Fruit fly (Drosophila melanogaster): ENCODE data around the gene CG33493.

CG33493 gene

dm6 chr3L:10679711-10680154, 13.2 kb downstream of the CG33493 start (continued):
- no peak for TF ChIP-seq insv (GFP tag; optimal IDR thresholded peaks at IDR 0.05)
- no peak for TF ChIP-seq CG4404 (GFP tag; IDR thresholded peaks at IDR 0.05)
- TF ChIP-seq Fer2 (tag; optimal IDR thresholded peaks at IDR 0.05), result no peak
- no peak for TF ChIP-seq Deaf1 (tag; optimal IDR thresholded peaks at IDR 0.05)
- no peak for TF ChIP-seq CG8290 (GFP tag; optimal IDR thresholded peaks at IDR 0.05)
- no peak for TF ChIP-seq CG8290 (tag; optimal IDR thresholded peaks at IDR 0.05)
- TF ChIP-seq danr (GFP tag; IDR thresholded peaks at IDR 0.05), result no peak
- TF ChIP-seq h (optimal IDR thresholded peaks at IDR 0.05), result no peak
- no peak for TF ChIP-seq shn (GFP tag; optimal IDR thresholded peaks at IDR 0.05)
- peak; percentile 7 for TF ChIP-seq bcd (GFP tag; optimal IDR thresholded peaks at IDR 0.05)
- no peak for TF ChIP-seq Hr39 (optimal IDR thresholded peaks at IDR 0.05)
- no peak for TF ChIP-seq sim (GFP tag; IDR thresholded peaks at IDR 0.05)
- TF ChIP-seq GATAe (GFP tag; conservative IDR thresholded peaks at IDR 0.05), result no peak
- TF ChIP-seq Drgx (GFP tag; IDR thresholded peaks at IDR 0.05), result no peak; the same call in 1 of the 2 replicates
- TF ChIP-seq CG9727 (GFP tag; optimal IDR thresholded peaks at IDR 0.05), result peak; percentile 36
- no peak for TF ChIP-seq CG12769 (tag; optimal IDR thresholded peaks at IDR 0.05)
- TF ChIP-seq CG6654 (GFP tag; optimal IDR thresholded peaks at IDR 0.05), result no peak
- TF ChIP-seq cad (GFP tag; optimal IDR thresholded peaks at IDR 0.05), result no peak
- TF ChIP-seq Hey (tag; optimal IDR thresholded peaks at IDR 0.05), result no peak
- TF ChIP-seq CG10209 (GFP tag; optimal IDR thresholded peaks at IDR 0.05), result no peak
- TF ChIP-seq CG16813 (GFP tag; IDR thresholded peaks at IDR 0.05; ENCODE audit: partially characterized antibody), result no peak
- no peak for TF ChIP-seq crol (GFP tag; IDR thresholded peaks at IDR 0.05)
- TF ChIP-seq CG16863 (GFP tag; optimal IDR thresholded peaks at IDR 0.05), result peak; percentile 2
- peak; percentile 9 for TF ChIP-seq tx (GFP tag; optimal IDR thresholded peaks at IDR 0.05)
- no peak for TF ChIP-seq CG14050 (GFP tag; IDR thresholded peaks at IDR 0.05)
- TF ChIP-seq CG11723 (GFP tag; optimal IDR thresholded peaks at IDR 0.05), result no peak
- TF ChIP-seq ac (GFP tag; optimal IDR thresholded peaks at IDR 0.05), result no peak
- no peak for TF ChIP-seq CG4820 (GFP tag; optimal IDR thresholded peaks at IDR 0.05)
- TF ChIP-seq CTCF (GFP tag; optimal IDR thresholded peaks at IDR 0.05), result no peak
- TF ChIP-seq slou (GFP tag; optimal IDR thresholded peaks at IDR 0.05), result no peak
- TF ChIP-seq CG13296 (GFP tag; optimal IDR thresholded peaks at IDR 0.05), result peak; percentile 60
- no peak for TF ChIP-seq CG10959 (GFP tag; IDR thresholded peaks at IDR 0.05)
- no peak for TF ChIP-seq vfl (GFP tag; optimal IDR thresholded peaks at IDR 0.05)
- no peak for TF ChIP-seq CG11560 (tag; IDR thresholded peaks at IDR 0.05)
- TF ChIP-seq CG8924 (tag; optimal IDR thresholded peaks at IDR 0.05), result no peak
- peak; percentile 57 for TF ChIP-seq CHES-1-like (GFP tag; optimal IDR thresholded peaks at IDR 0.05)
- no peak for TF ChIP-seq CG13123 (GFP tag; optimal IDR thresholded peaks at IDR 0.05)
- TF ChIP-seq CG15011 (GFP tag; optimal IDR thresholded peaks at IDR 0.05), result peak; percentile 28
- TF ChIP-seq CG14860 (GFP tag; IDR thresholded peaks at IDR 0.05; ENCODE audit: partially characterized antibody), result no peak
- TF ChIP-seq HLH3B (GFP tag; IDR thresholded peaks at IDR 0.05), result no peak
- no peak for TF ChIP-seq NC2β (GFP tag; optimal IDR thresholded peaks at IDR 0.05)
- TF ChIP-seq jing (GFP tag; optimal IDR thresholded peaks at IDR 0.05), result no peak
- no peak for TF ChIP-seq CG1832 (GFP tag; optimal IDR thresholded peaks at IDR 0.05)
- TF ChIP-seq CG13287 (GFP tag; IDR thresholded peaks at IDR 0.05; ENCODE audit: partially characterized antibody), result no peak
- TF ChIP-seq CG7928 (GFP tag; optimal IDR thresholded peaks at IDR 0.05), result no peak
- no peak for TF ChIP-seq D19A (tag; optimal IDR thresholded peaks at IDR 0.05)
- TF ChIP-seq CG7963 (GFP tag; IDR thresholded peaks at IDR 0.05; ENCODE audit: partially characterized antibody), result no peak
- TF ChIP-seq Abd-B (GFP tag; optimal IDR thresholded peaks at IDR 0.05), result no peak
- TF ChIP-seq hb (GFP tag; IDR thresholded peaks at IDR 0.05; ENCODE audit: partially characterized antibody), result no peak
- TF ChIP-seq gem (tag; optimal IDR thresholded peaks at IDR 0.05), result peak; percentile 46
- TF ChIP-seq zen (tag; optimal IDR thresholded peaks at IDR 0.05), result no peak
- peak; percentile 33; the same call in 1 of the 2 replicates for TF ChIP-seq Ada2b (GFP tag; IDR thresholded peaks at IDR 0.05)
- TF ChIP-seq CG14710 (tag; optimal IDR thresholded peaks at IDR 0.05), result peak; percentile 36

Data from whole organism, embryonic.